Worm (Caenorhabditis elegans): ENCODE data around the gene Y75B12B.3.

- TF ChIP-seq dao-5 (tag; optimal IDR thresholded peaks at IDR 0.05) (no peak), W03F9.2 (tag; optimal IDR thresholded peaks at IDR 0.05) (no peak), him-1 (tag; optimal IDR thresholded peaks at IDR 0.05) (no peak)
Measured at ce11 chrV:15216705-15217104, 30.6 kb upstream of the Y75B12B.3 start, which contains the start of gene sri-25.

All from whole organism, L4/young adult.